Worm (Caenorhabditis elegans) whole organism, late embryonic: ENCODE results near the gene atf-2.

Source experiments
- C08G9.2 ChIP-seq: sonication (generic microtip); optimal IDR thresholded peaks from 2 replicates; lab custom pipeline; 2016; ENCODE audit warnings: mild to moderate bottlenecking, missing genetic modification characterization, moderate library complexity, missing compliant biosample characterization
- F13H6.1 ChIP-seq: sonication (generic microtip); optimal IDR thresholded peaks from 2 replicates; lab custom pipeline; 2016; ENCODE audit warnings: missing genetic modification characterization, missing compliant biosample characterization
- ahr-1 ChIP-seq: sonication (generic microtip); optimal IDR thresholded peaks from 2 replicates; lab custom pipeline; 2016; ENCODE audit warnings: missing genetic modification characterization, missing compliant biosample characterization
- ama-1 ChIP-seq: fragments of 150-350 bp; optimal IDR thresholded peaks from 2 replicates; lab custom pipeline; 2014
- ceh-14 ChIP-seq: sonication (generic microtip); optimal IDR thresholded peaks from 2 replicates; lab custom pipeline; 2016; ENCODE audit warnings: missing genotype, missing genetic modification characterization, missing compliant biosample characterization
- ceh-18 ChIP-seq: sonication (generic microtip); optimal IDR thresholded peaks from 2 replicates; lab custom pipeline; 2016; ENCODE audit warnings: missing genetic modification characterization, missing compliant biosample characterization
- ceh-19 ChIP-seq: fragments of 200-800 bp; sonication (Bioruptor generic); optimal IDR thresholded peaks from 2 replicates; lab custom pipeline; 2018; ENCODE audit warnings: mild to moderate bottlenecking, missing genetic modification characterization, missing compliant biosample characterization
- ceh-24 ChIP-seq: sonication (generic microtip); optimal IDR thresholded peaks from 2 replicates; lab custom pipeline; 2016; ENCODE audit warnings: mild to moderate bottlenecking, missing genetic modification characterization, missing compliant biosample characterization
- ceh-30 ChIP-seq: fragments of 150-350 bp; optimal IDR thresholded peaks from 2 replicates; lab custom pipeline; 2014; ENCODE audit warnings: missing biosample characterization, missing genetic modification characterization
- ceh-31 ChIP-seq: sonication (generic microtip); optimal IDR thresholded peaks from 2 replicates; lab custom pipeline; 2016; ENCODE audit warnings: missing genetic modification characterization, missing compliant biosample characterization
- ceh-34 ChIP-seq: sonication (generic microtip); optimal IDR thresholded peaks from 2 replicates; lab custom pipeline; 2016; ENCODE audit warnings: mild to moderate bottlenecking, missing genetic modification characterization, missing compliant biosample characterization
- ceh-45 ChIP-seq: fragments of 200-800 bp; sonication (Bioruptor generic); IDR thresholded peaks from 2 replicates; pipeline ENCODE4 v1.3.6; 2022; ENCODE audit warnings: missing genetic modification reagents, missing genetic modification characterization, missing compliant biosample characterization
- ceh-48 ChIP-seq: sonication (generic microtip); optimal IDR thresholded peaks from 2 replicates; lab custom pipeline; 2016; ENCODE audit warnings: missing genetic modification characterization, inconsistent platforms, missing compliant biosample characterization
- elt-2 ChIP-seq: sonication (generic microtip); optimal IDR thresholded peaks from 2 replicates; lab custom pipeline; 2016; ENCODE audit warnings: missing genetic modification reagents, missing genetic modification characterization, missing compliant biosample characterization
- ets-4 ChIP-seq: sonication (generic microtip); optimal IDR thresholded peaks from 2 replicates; lab custom pipeline; 2016; ENCODE audit warnings: missing genetic modification characterization, missing compliant biosample characterization
- eyg-1 ChIP-seq: sonication (generic microtip); optimal IDR thresholded peaks from 2 replicates; lab custom pipeline; 2016; ENCODE audit warnings: missing genotype, missing genetic modification characterization, missing compliant biosample characterization
- fax-1 ChIP-seq: sonication (generic microtip); optimal IDR thresholded peaks from 2 replicates; lab custom pipeline; 2016; ENCODE audit warnings: missing genotype, missing genetic modification characterization, missing compliant biosample characterization
- fkh-10 ChIP-seq: fragments of 150-350 bp; optimal IDR thresholded peaks from 2 replicates; lab custom pipeline; 2014; ENCODE audit warnings: missing biosample characterization, missing genetic modification reagents, missing genetic modification characterization
- gmeb-2 ChIP-seq: sonication (generic microtip); optimal IDR thresholded peaks from 2 replicates; lab custom pipeline; 2016; ENCODE audit warnings: missing genetic modification characterization, inconsistent platforms, missing compliant biosample characterization
- hlh-13 ChIP-seq: fragments of 200-800 bp; sonication (Bioruptor generic); optimal IDR thresholded peaks from 2 replicates; lab custom pipeline; 2018; ENCODE audit warnings: mild to moderate bottlenecking, missing genetic modification characterization, missing compliant biosample characterization
- hlh-30 ChIP-seq: sonication (generic microtip); optimal IDR thresholded peaks from 2 replicates; lab custom pipeline; 2017; ENCODE audit warnings: antibody characterized with exemption, missing genetic modification characterization, missing compliant biosample characterization; ENCODE audit not compliant: insufficient read depth
- lim-6 ChIP-seq: sonication (generic microtip); optimal IDR thresholded peaks from 2 replicates; lab custom pipeline; 2016; ENCODE audit warnings: missing genetic modification characterization, missing compliant biosample characterization
- madf-2 ChIP-seq: sonication (generic microtip); optimal IDR thresholded peaks from 2 replicates; lab custom pipeline; 2017; ENCODE audit warnings: missing genetic modification characterization, missing compliant biosample characterization
- mec-3 ChIP-seq: sonication (generic microtip); optimal IDR thresholded peaks from 2 replicates; lab custom pipeline; 2016; ENCODE audit warnings: borderline replicate concordance, missing genetic modification characterization, missing compliant biosample characterization
- nfya-1 ChIP-seq: sonication (generic microtip); optimal IDR thresholded peaks from 2 replicates; lab custom pipeline; 2017; ENCODE audit warnings: missing genetic modification characterization, mild to moderate bottlenecking, missing compliant biosample characterization, antibody characterized with exemption, moderate library complexity
- nhr-11 ChIP-seq: fragments of 150-350 bp; optimal IDR thresholded peaks from 2 replicates; lab custom pipeline; 2014; ENCODE audit warnings: missing biosample characterization, missing genetic modification characterization
- odd-2 ChIP-seq: sonication (generic microtip); optimal IDR thresholded peaks from 2 replicates; lab custom pipeline; 2017; ENCODE audit warnings: antibody characterized with exemption, mild to moderate bottlenecking, missing genetic modification characterization, missing compliant biosample characterization
- pat-9 ChIP-seq: fragments of 200-800 bp; sonication (Bioruptor generic); optimal IDR thresholded peaks from 2 replicates; lab custom pipeline; 2018; ENCODE audit warnings: mild to moderate bottlenecking, missing genetic modification characterization, moderate library complexity, missing compliant biosample characterization
- pax-1 ChIP-seq: fragments of 150-350 bp; optimal IDR thresholded peaks from 2 replicates; lab custom pipeline; 2014; ENCODE audit warnings: missing biosample characterization, missing genetic modification characterization
- pha-4 ChIP-seq: fragments of 150-350 bp; optimal IDR thresholded peaks from 2 replicates; lab custom pipeline; 2018; ENCODE audit warnings: missing biosample characterization, missing genetic modification reagents, missing genetic modification characterization
- syd-9 ChIP-seq: sonication (generic microtip); optimal IDR thresholded peaks from 2 replicates; lab custom pipeline; 2016; ENCODE audit warnings: mild to moderate bottlenecking, missing genetic modification characterization, moderate library complexity, missing compliant biosample characterization
- tbx-7 ChIP-seq: sonication (generic microtip); optimal IDR thresholded peaks from 2 replicates; lab custom pipeline; 2016; ENCODE audit warnings: missing genotype, missing genetic modification characterization, missing compliant biosample characterization
- ttx-3 ChIP-seq: sonication (generic microtip); optimal IDR thresholded peaks from 2 replicates; lab custom pipeline; 2016; ENCODE audit warnings: missing genetic modification reagents, missing genetic modification characterization, missing compliant biosample characterization
- ztf-16 ChIP-seq: sonication (generic microtip); optimal IDR thresholded peaks from 2 replicates; lab custom pipeline; 2017; ENCODE audit warnings: missing genetic modification characterization, missing compliant biosample characterization

Gene atf-2

DNA sequence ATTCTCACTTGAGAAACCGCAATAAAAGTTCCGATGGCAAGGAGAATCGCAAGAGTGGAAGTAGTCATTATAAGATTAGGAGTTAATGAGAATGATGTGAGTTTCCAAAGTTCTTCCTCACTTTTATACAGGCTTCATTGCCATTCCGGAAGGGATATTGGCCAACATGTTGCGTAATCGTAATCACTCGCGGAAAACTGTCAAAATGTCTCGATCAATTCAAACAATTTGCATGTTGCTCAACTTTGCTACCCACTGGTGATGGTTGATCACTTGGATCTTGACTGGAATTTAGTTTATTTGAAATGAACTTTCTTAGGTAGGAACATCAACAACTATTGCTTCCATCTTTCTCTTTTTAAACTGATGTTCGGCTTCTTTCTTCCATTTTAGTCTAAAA is 14.3 kb upstream of the atf-2 start, which contains the start of gene idpb-4:
idpb-4 (minus strand) TSS at position 101 of the 400 bp plus-strand sequence.
- TF ChIP-seq ceh-31 (tag; lab: Kevin White, UChicago) (no peak), C08G9.2 (no peak), nfya-1 (tag; lab: Kevin White, UChicago) (no peak), ahr-1 (tag; lab: Kevin White, UChicago) (no peak), odd-2 (no peak), ceh-18 (tag; lab: Kevin White, UChicago) (no peak), F13H6.1 (no peak), ttx-3 (tag; lab: Kevin White, UChicago) (no peak), ets-4 (tag; lab: Kevin White, UChicago) (no peak), pat-9 (tag; lab: Kevin White, UChicago) (no peak), ceh-34 (tag; lab: Kevin White, UChicago) (no peak), ceh-14 (tag; lab: Kevin White, UChicago) (no peak), ceh-24 (tag; lab: Kevin White, UChicago) (no peak), nhr-11 (tag; lab: Kevin White, UChicago) (no peak), ceh-19 (GFP tag; lab: Kevin White, UChicago) (no peak)

- TF ChIP-seq ceh-48 (tag; lab: Kevin White, UChicago) (no peak), elt-2 (tag; lab: Kevin White, UChicago) (peak; percentile 23), fkh-10 (no peak), ceh-30 (no peak)
These were observed 13.5 kb upstream of the atf-2 start for ce11 chrII:8738244-8738643.

DNA sequence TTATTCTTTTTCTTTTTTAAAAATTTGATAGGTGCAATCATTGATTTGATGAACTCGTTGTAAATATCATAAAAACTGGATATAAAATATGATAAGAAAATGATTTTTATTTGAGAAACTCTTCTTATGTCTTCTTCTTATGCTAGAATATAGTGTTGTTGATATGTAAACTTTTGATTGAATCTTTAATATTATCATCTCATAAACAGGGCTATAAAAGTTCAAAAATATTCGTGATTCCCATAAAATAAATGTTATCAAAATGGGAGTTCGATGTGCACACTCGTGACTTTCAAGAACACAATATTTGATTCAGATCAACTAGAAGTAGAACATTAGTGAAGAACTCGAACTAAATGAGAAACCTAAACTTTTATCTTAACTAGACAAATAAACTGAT is 12.8 kb upstream of the atf-2 start:
- TF ChIP-seq ama-1 (lab: Kevin White, UChicago): no peak
- no peak for TF ChIP-seq ceh-24 (tag; lab: Kevin White, UChicago)
- no peak for TF ChIP-seq hlh-13 (GFP tag; lab: Kevin White, UChicago)
- TF ChIP-seq gmeb-2: no peak
- no peak for TF ChIP-seq pha-4 (tag; lab: Kevin White, UChicago)
- no peak for TF ChIP-seq mec-3 (tag; lab: Kevin White, UChicago)
- TF ChIP-seq madf-2 (tag; lab: Kevin White, UChicago): no peak
- no peak for TF ChIP-seq ceh-48 (tag; lab: Kevin White, UChicago)
- no peak for TF ChIP-seq tbx-7 (tag; lab: Kevin White, UChicago)
- no peak for TF ChIP-seq pax-1
- no peak for TF ChIP-seq ahr-1 (tag; lab: Kevin White, UChicago)
- no peak for TF ChIP-seq pat-9 (tag; lab: Kevin White, UChicago)
- no peak for TF ChIP-seq eyg-1 (tag; lab: Kevin White, UChicago)
- no peak for TF ChIP-seq lim-6 (tag; lab: Kevin White, UChicago)
- TF ChIP-seq odd-2: no peak
- TF ChIP-seq syd-9 (tag; lab: Kevin White, UChicago): no peak
- TF ChIP-seq ceh-45 (GFP tag; lab: Robert Waterston, UW): no peak

ce11 chrII:8740326-8740949 is 11.3 kb upstream of the atf-2 start:
- TF ChIP-seq elt-2 (tag; lab: Kevin White, UChicago) (peak; percentile 95), ztf-16 (tag; lab: Kevin White, UChicago) (no peak), ceh-18 (tag; lab: Kevin White, UChicago) (no peak), fax-1 (tag; lab: Kevin White, UChicago) (no peak)
- TF ChIP-seq, all 69 proteins: peak for 1

DNA sequence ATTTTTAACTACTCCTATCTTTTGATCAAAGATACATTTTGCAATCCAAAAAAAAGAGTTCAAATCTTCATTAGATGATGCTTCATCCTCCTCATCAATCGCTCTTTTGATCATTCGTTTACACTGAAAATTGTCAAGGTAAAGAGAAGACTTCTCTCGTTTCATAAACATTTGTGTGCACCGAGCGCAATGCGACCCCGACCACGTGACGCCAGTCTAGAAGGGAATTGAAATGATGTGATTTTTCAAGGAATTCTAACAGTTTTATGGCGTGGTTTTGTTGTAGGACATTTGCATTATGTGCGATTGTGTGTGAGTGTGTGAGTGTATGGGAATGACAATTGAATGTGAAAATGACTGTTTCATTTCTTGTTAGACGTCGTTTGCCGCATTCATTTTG is 10.5 kb upstream of the atf-2 start:
- TF ChIP-seq nfya-1 (tag; lab: Kevin White, UChicago) (no peak), hlh-30 (tag; lab: Kevin White, UChicago) (peak; percentile 35)
- TF ChIP-seq, all 69 proteins: peak for 1
